Worm (Caenorhabditis elegans): ENCODE results near the gene tbcb-1.
A peak's percentile ranks its signal among the peaks of the same experiment; 100 is the strongest.

tbcb-1 gene

DNA sequence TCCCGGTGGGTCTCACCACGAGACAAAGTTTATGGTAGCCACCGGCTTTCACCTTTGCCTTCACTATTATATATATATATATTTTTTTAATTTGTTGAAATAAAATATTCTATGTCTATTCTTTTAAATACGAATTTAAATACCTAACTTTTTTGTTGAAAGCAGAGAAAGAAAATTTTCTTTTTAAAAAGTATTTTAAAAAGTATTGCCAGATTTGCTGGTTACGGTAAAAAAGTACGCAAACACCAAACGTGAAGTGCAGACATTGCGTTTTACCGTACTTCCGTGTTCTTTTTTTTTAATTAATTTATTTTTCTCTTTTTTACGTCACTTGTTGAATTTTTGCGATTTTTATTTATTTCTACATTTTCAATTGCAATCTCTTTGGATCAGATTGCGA, 31.9 kb upstream of the tbcb-1 start, which contains the start of gene C56A3.8:
C56A3.8 (plus strand) TSS at position 301 of the 400 bp plus-strand sequence.
- TF ChIP-seq flh-1 (GFP tag; optimal IDR thresholded peaks at IDR 0.05) (no peak), snpc-4 (tag; optimal IDR thresholded peaks at IDR 0.05) (no peak), drap-1 (GFP tag; optimal IDR thresholded peaks at IDR 0.05) (no peak), hlh-1 (tag; optimal IDR thresholded peaks at IDR 0.05) (no peak), nhr-28 (tag; optimal IDR thresholded peaks at IDR 0.05) (no peak), ham-2 (GFP tag; optimal IDR thresholded peaks at IDR 0.05) (no peak), lsy-2 (tag; optimal IDR thresholded peaks at IDR 0.05) (no peak), ztf-11 (tag; optimal IDR thresholded peaks at IDR 0.05) (no peak), ceh-39 (tag; optimal IDR thresholded peaks at IDR 0.05) (no peak)

DNA sequence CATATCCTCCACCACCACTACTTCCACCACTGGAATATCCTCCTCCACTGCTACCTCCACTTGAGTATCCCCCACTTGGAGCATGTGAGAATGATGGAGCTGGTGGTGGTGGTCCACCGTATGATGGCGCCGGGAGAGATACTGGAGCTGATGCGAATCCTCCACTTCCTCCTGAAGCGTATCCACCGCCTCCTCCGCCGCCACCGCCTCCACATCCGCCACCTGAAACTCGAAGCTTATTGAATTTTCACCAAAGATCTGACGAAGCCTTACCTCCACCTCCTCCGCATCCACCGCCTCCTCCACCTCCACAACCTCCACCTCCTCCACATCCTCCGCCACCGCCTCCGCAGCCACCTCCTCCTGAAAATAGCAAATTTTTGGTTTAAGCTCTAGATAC, 29.2 kb upstream of the tbcb-1 start:
- TF ChIP-seq ceh-43 (GFP tag; optimal IDR thresholded peaks at IDR 0.05) (no peak), ceh-39 (tag; optimal IDR thresholded peaks at IDR 0.05) (no peak), ces-1 (GFP tag; optimal IDR thresholded peaks at IDR 0.05) (no peak), zip-8 (tag; optimal IDR thresholded peaks at IDR 0.05) (no peak), lsy-2 (tag; optimal IDR thresholded peaks at IDR 0.05) (no peak), nhr-12 (tag; optimal IDR thresholded peaks at IDR 0.05) (no peak), sem-2 (GFP tag; optimal IDR thresholded peaks at IDR 0.05) (no peak), lin-32 (GFP tag; optimal IDR thresholded peaks at IDR 0.05) (no peak), lin-13 (tag; optimal IDR thresholded peaks at IDR 0.05) (no peak), bed-3 (GFP tag; optimal IDR thresholded peaks at IDR 0.05) (no peak)

DNA sequence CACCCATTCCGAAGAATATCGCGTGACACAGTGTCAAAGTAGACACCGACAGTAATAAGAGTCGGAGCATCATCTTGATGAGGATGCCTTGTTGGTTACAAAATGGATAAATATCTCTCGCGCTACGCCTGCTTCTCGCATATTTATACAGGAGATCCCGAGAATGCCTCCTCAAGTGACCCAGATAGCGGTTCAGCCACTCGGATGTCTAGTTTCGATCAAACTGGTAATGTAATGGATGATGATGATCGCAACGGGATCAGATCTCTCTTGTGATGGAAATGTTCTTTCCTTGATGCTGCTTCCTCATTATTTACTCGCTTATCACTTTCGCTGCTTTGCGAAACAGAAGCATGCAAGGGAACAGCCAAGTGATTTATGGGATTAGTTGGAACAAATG, 28.1 kb upstream of the tbcb-1 start, which contains the start of gene grl-17:
grl-17 (minus strand) TSS at position 101 of the 400 bp plus-strand sequence.
- TF ChIP-seq mls-2 (tag; optimal IDR thresholded peaks at IDR 0.05): no peak
- no peak for TF ChIP-seq elt-3 (tag; optimal IDR thresholded peaks at IDR 0.05)
- TF ChIP-seq hlh-1 (tag; optimal IDR thresholded peaks at IDR 0.05): no peak
- TF ChIP-seq unc-62 (GFP tag; optimal IDR thresholded peaks at IDR 0.05): no peak
- TF ChIP-seq blmp-1 (tag; optimal IDR thresholded peaks at IDR 0.05): no peak
- TF ChIP-seq pha-4 (tag; optimal IDR thresholded peaks at IDR 0.05): no peak
- TF ChIP-seq ceh-43 (GFP tag; optimal IDR thresholded peaks at IDR 0.05): no peak
- no peak for TF ChIP-seq nhr-76 (tag; optimal IDR thresholded peaks at IDR 0.05)
- TF ChIP-seq mab-5 (tag; optimal IDR thresholded peaks at IDR 0.05): no peak
- TF ChIP-seq elt-1 (tag; optimal IDR thresholded peaks at IDR 0.05; ENCODE audit: borderline replicate concordance, insufficient read depth): no peak
- TF ChIP-seq bed-3 (GFP tag; optimal IDR thresholded peaks at IDR 0.05): no peak
- TF ChIP-seq cnd-1 (tag; optimal IDR thresholded peaks at IDR 0.05): no peak
- TF ChIP-seq ceh-39 (tag; optimal IDR thresholded peaks at IDR 0.05): no peak
- no peak for TF ChIP-seq lin-13 (tag; optimal IDR thresholded peaks at IDR 0.05)
- TF ChIP-seq ztf-11 (tag; optimal IDR thresholded peaks at IDR 0.05): no peak
- TF ChIP-seq M03D4.4 (tag; optimal IDR thresholded peaks at IDR 0.05): no peak

DNA sequence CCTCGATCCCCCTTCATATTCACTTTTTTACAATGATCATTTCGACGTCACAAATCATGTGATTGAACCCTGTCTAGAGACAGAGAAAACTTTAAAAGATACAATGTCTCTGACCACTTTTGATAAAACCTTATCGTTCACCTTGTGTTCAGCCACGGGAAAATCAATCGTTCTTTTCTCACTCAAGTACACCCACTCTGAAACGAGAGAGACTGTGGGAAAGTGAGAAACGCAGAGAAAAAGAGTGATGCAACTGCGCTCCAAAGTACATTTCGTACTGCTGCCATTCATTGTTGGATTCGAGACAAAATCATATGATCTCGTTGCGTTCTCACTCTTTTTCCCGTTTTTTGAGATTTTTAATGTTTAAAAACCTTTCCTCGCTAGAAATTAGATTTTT, 26.7 kb upstream of the tbcb-1 start:
- TF ChIP-seq drap-1 (GFP tag; optimal IDR thresholded peaks at IDR 0.05) (no peak), cnd-1 (tag; optimal IDR thresholded peaks at IDR 0.05) (no peak), sem-2 (GFP tag; optimal IDR thresholded peaks at IDR 0.05) (no peak), M03D4.4 (tag; optimal IDR thresholded peaks at IDR 0.05) (no peak), unc-39 (tag; optimal IDR thresholded peaks at IDR 0.05) (no peak), zip-8 (tag; optimal IDR thresholded peaks at IDR 0.05) (no peak), sptf-1 (tag; optimal IDR thresholded peaks at IDR 0.05) (no peak), mab-5 (tag; optimal IDR thresholded peaks at IDR 0.05) (no peak), mep-1 (tag; optimal IDR thresholded peaks at IDR 0.05) (peak; percentile 79), nhr-12 (tag; optimal IDR thresholded peaks at IDR 0.05) (no peak), pha-4 (tag; optimal IDR thresholded peaks at IDR 0.05) (peak; percentile 54), lin-32 (GFP tag; optimal IDR thresholded peaks at IDR 0.05) (no peak), ces-1 (GFP tag; optimal IDR thresholded peaks at IDR 0.05) (peak; percentile 47), mls-2 (tag; optimal IDR thresholded peaks at IDR 0.05) (no peak), tbx-8 (GFP tag; optimal IDR thresholded peaks at IDR 0.05) (no peak), elt-1 (tag; optimal IDR thresholded peaks at IDR 0.05; ENCODE audit: borderline replicate concordance, insufficient read depth) (no peak), ceh-39 (tag; optimal IDR thresholded peaks at IDR 0.05) (peak; percentile 6), nhr-2 (tag; optimal IDR thresholded peaks at IDR 0.05) (no peak), elt-3 (tag; optimal IDR thresholded peaks at IDR 0.05) (no peak), unc-62 (GFP tag; optimal IDR thresholded peaks at IDR 0.05) (peak; percentile 20), flh-1 (GFP tag; optimal IDR thresholded peaks at IDR 0.05) (no peak), unc-120 (tag; optimal IDR thresholded peaks at IDR 0.05; ENCODE audit: poor library complexity, severe bottlenecking) (no peak), hlh-1 (tag; optimal IDR thresholded peaks at IDR 0.05) (peak; percentile 71), ceh-43 (GFP tag; optimal IDR thresholded peaks at IDR 0.05) (no peak), nhr-237 (tag; optimal IDR thresholded peaks at IDR 0.05) (peak; percentile 57), nhr-28 (tag; optimal IDR thresholded peaks at IDR 0.05) (no peak), bed-3 (GFP tag; optimal IDR thresholded peaks at IDR 0.05) (no peak), ceh-83 (GFP tag; optimal IDR thresholded peaks at IDR 0.05) (no peak), lsy-2 (tag; optimal IDR thresholded peaks at IDR 0.05) (peak; percentile 25), ham-2 (GFP tag; optimal IDR thresholded peaks at IDR 0.05) (no peak), ztf-11 (tag; optimal IDR thresholded peaks at IDR 0.05) (no peak)

Data from whole organism, mixed stage, embryonic.